Worm (Caenorhabditis elegans) whole organism, L4 larva: ENCODE data around the gene B0336.12.

Source experiments
- R02D3.7 ChIP-seq: fragments of 150-350 bp; sonication (generic microtip); optimal IDR thresholded peaks from 3 replicates; lab custom pipeline; 2014; ENCODE audit warnings: missing biosample characterization, missing genetic modification characterization
- ama-1 ChIP-seq: fragments of 150-350 bp; optimal IDR thresholded peaks from 2 replicates; lab custom pipeline; 2014; ENCODE audit warnings: inconsistent platforms, mixed read lengths
- nhr-111 ChIP-seq: fragments of 200-800 bp; sonication (Bioruptor generic); optimal IDR thresholded peaks from 2 replicates; lab custom pipeline; 2018; ENCODE audit warnings: mild to moderate bottlenecking, missing genetic modification characterization, missing compliant biosample characterization
- nhr-237 ChIP-seq: sonication (generic microtip); optimal IDR thresholded peaks from 2 replicates; lab custom pipeline; 2017; ENCODE audit warnings: missing biosample characterization, missing genetic modification characterization
- zip-11 ChIP-seq: fragments of 200-800 bp; sonication (Bioruptor generic); IDR thresholded peaks from 2 replicates; pipeline ENCODE4 v1.3.6; 2022; ENCODE audit warnings: missing genetic modification characterization, missing compliant biosample characterization

DNA sequence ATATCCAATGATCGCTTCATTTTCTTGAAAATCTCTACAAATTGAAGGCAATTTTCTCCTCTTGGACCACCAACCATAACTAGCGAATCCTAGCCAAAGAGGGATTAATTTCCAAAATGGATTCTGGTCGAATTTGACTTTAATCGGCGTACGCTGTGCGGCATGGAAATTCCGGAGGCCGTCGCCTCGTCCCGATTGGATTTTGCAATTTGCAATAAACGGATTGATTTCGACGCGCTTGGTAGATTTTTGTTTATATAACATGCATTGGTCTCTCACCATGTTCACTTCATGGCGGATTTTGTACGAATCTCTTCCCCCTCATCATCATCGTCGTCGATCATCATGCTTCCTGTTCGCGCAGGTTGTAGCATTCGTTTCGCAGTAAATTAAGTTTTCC is 44.2 kb downstream of the B0336.12 start:
- TF ChIP-seq nhr-237 (tag; lab: Kevin White, UChicago) (no peak), nhr-111 (GFP tag; lab: Kevin White, UChicago) (no peak), R02D3.7 (no peak), ama-1 (lab: Kevin White, UChicago) (no peak), zip-11 (GFP tag; lab: Robert Waterston, UW) (no peak)
